Fruit fly (Drosophila melanogaster) whole organism, embryonic: ENCODE data around the gene CG33946.

Source experiments
- Abd-B ChIP-seq: fragments of 200-800 bp; sonication (Bioruptor generic); optimal IDR thresholded peaks from 2 replicates; lab custom pipeline; 2018; ENCODE audit warnings: missing biosample characterization, mild to moderate bottlenecking, missing genetic modification characterization, moderate library complexity
- Atf6 ChIP-seq: fragments of 200-800 bp; sonication (Bioruptor generic); IDR thresholded peaks from 2 replicates; pipeline ENCODE4 v1.3.6; 2022; ENCODE audit warnings: missing biosample characterization, missing genetic modification characterization
- BEAF-32 ChIP-seq: fragments of 200-800 bp; sonication (Bioruptor generic); optimal IDR thresholded peaks from 3 replicates; lab custom pipeline; 2017; ENCODE audit warnings: missing biosample characterization, missing genetic modification characterization, mild to moderate bottlenecking, moderate library complexity, missing genetic modification reagents
- C15 ChIP-seq: fragments of 200-800 bp; sonication (Bioruptor generic); IDR thresholded peaks from 3 replicates; pipeline ENCODE4 v1.3.6; 2022; ENCODE audit warnings: missing biosample characterization, missing genetic modification characterization
- CG1024 ChIP-seq: fragments of 200-800 bp; sonication (Bioruptor generic); IDR thresholded peaks from 2 replicates; pipeline ENCODE4 v1.3.6; 2022; ENCODE audit warnings: missing biosample characterization, missing genetic modification characterization
- CG10431 ChIP-seq: fragments of 200-800 bp; sonication (Bioruptor generic); optimal IDR thresholded peaks from 3 replicates; lab custom pipeline; 2018; ENCODE audit warnings: missing biosample characterization, mild to moderate bottlenecking, missing genetic modification characterization
- CG11456 ChIP-seq: fragments of 200-800 bp; sonication (Bioruptor generic); IDR thresholded peaks from 3 replicates; pipeline ENCODE4 v1.3.6; 2022; ENCODE audit warnings: missing biosample characterization, missing genetic modification characterization
- CG14014 ChIP-seq: fragments of 200-800 bp; sonication (Bioruptor generic); IDR thresholded peaks from 2 replicates; pipeline ENCODE4 v1.3.6; 2022; ENCODE audit warnings: missing biosample characterization, missing genetic modification characterization
- CG14860 ChIP-seq: fragments of 200-800 bp; sonication (Bioruptor generic); IDR thresholded peaks from 3 replicates; pipeline ENCODE4 v1.3.6; 2022; ENCODE audit warnings: missing biosample characterization, missing genetic modification characterization; ENCODE audit not compliant: partially characterized antibody
- CG18011 ChIP-seq: fragments of 200-800 bp; sonication (Bioruptor generic); optimal IDR thresholded peaks from 2 replicates; lab custom pipeline; 2017; ENCODE audit warnings: missing biosample characterization, missing genetic modification characterization, mild to moderate bottlenecking, moderate library complexity, missing genotype
- CG18262 ChIP-seq: fragments of 200-800 bp; optimal IDR thresholded peaks from 3 replicates; lab custom pipeline; 2019; ENCODE audit warnings: missing biosample characterization, mild to moderate bottlenecking, missing genetic modification characterization, moderate library complexity
- CG31441 ChIP-seq: fragments of 200-800 bp; sonication (Bioruptor generic); IDR thresholded peaks from 2 replicates; pipeline ENCODE4 v1.3.6; 2022; ENCODE audit warnings: missing biosample characterization, missing genetic modification characterization
- CG32532 ChIP-seq: fragments of 200-800 bp; sonication (Bioruptor generic); IDR thresholded peaks from 2 replicates; pipeline ENCODE4 v1.3.6; 2022; ENCODE audit warnings: missing biosample characterization, missing genetic modification characterization
- CG3995 ChIP-seq: fragments of 200-800 bp; sonication (Bioruptor generic); optimal IDR thresholded peaks from 3 replicates; lab custom pipeline; 2016; ENCODE audit warnings: missing biosample characterization, missing genetic modification characterization
- CG5180 ChIP-seq: fragments of 200-800 bp; sonication (Bioruptor generic); optimal IDR thresholded peaks from 3 replicates; lab custom pipeline; 2017; ENCODE audit warnings: missing biosample characterization, missing genetic modification characterization, mild to moderate bottlenecking, moderate library complexity, missing genetic modification reagents
- CG6654 ChIP-seq: fragments of 200-800 bp; sonication (Bioruptor generic); optimal IDR thresholded peaks from 2 replicates; lab custom pipeline; 2017; ENCODE audit warnings: missing biosample characterization, mild to moderate bottlenecking, missing genetic modification characterization
- CG7556 ChIP-seq: fragments of 200-800 bp; sonication (Bioruptor generic); optimal IDR thresholded peaks from 2 replicates; lab custom pipeline; 2017; ENCODE audit warnings: missing biosample characterization, mild to moderate bottlenecking, missing genetic modification characterization
- CG7987 ChIP-seq: fragments of 200-800 bp; sonication (Bioruptor generic); optimal IDR thresholded peaks from 2 replicates; lab custom pipeline; 2018; ENCODE audit warnings: missing biosample characterization, mild to moderate bottlenecking, missing genetic modification characterization, moderate library complexity
- CTCF ChIP-seq: fragments of 200-800 bp; sonication (Bioruptor generic); optimal IDR thresholded peaks from 2 replicates; lab custom pipeline; 2017; ENCODE audit warnings: missing biosample characterization, mild to moderate bottlenecking, missing genetic modification characterization, moderate library complexity
- D19A ChIP-seq: fragments of 200-800 bp; optimal IDR thresholded peaks from 3 replicates; lab custom pipeline; 2019; ENCODE audit warnings: missing biosample characterization, mild to moderate bottlenecking, missing genetic modification characterization, moderate library complexity
- Ets97D ChIP-seq: fragments of 200-800 bp; sonication (Bioruptor generic); optimal IDR thresholded peaks from 3 replicates; lab custom pipeline; 2016; ENCODE audit warnings: missing biosample characterization, missing genetic modification characterization
- Gsc ChIP-seq: fragments of 200-800 bp; sonication (Bioruptor generic); IDR thresholded peaks from 2 replicates; pipeline ENCODE4 v1.3.6; 2022; ENCODE audit warnings: missing biosample characterization, missing genetic modification characterization
- HLHmδ ChIP-seq: fragments of 200-800 bp; sonication (Bioruptor generic); optimal IDR thresholded peaks from 2 replicates; lab custom pipeline; 2018; ENCODE audit warnings: missing biosample characterization, mild to moderate bottlenecking, missing genetic modification characterization, moderate library complexity
- HmgD ChIP-seq: fragments of 200-800 bp; sonication (Bioruptor generic); optimal IDR thresholded peaks from 3 replicates; lab custom pipeline; 2016; ENCODE audit warnings: missing biosample characterization, missing genetic modification characterization
- Hr3 ChIP-seq: fragments of 200-800 bp; sonication (Bioruptor generic); optimal IDR thresholded peaks from 3 replicates; lab custom pipeline; 2016; ENCODE audit warnings: missing biosample characterization, missing genetic modification characterization
- Hr78 ChIP-seq, 2 experiments: fragments of 200-800 bp in 1 of 2; fragments of >200 bp in 1 of 2; sonication (Bioruptor generic) in 1 of 2; optimal IDR thresholded peaks; 2 replicates each; lab custom pipeline; 2017 to 2019; ENCODE audit warnings: missing biosample characterization in 2 of 2, missing genetic modification characterization in 2 of 2, mild to moderate bottlenecking in 1 of 2, moderate library complexity in 1 of 2
- Lhr ChIP-seq: fragments of 200-800 bp; sonication (Bioruptor generic); optimal IDR thresholded peaks from 3 replicates; lab custom pipeline; 2017; ENCODE audit warnings: mild to moderate bottlenecking, missing biosample characterization, missing genetic modification reagents, missing genetic modification characterization
- Pdp1 ChIP-seq, 2 experiments: fragments of 200-800 bp; sonication (Bioruptor generic); optimal IDR thresholded peaks; 3 replicates each; lab custom pipeline; 2016; ENCODE audit warnings: missing biosample characterization in 2 of 2, missing genetic modification characterization in 2 of 2, mild to moderate bottlenecking in 1 of 2, moderate library complexity in 1 of 2
- Side ChIP-seq: fragments of 200-800 bp; sonication (Bioruptor generic); optimal IDR thresholded peaks from 2 replicates; lab custom pipeline; 2016; ENCODE audit warnings: missing biosample characterization, missing genetic modification characterization
- Vsx1 ChIP-seq: fragments of 200-800 bp; sonication (Bioruptor generic); optimal IDR thresholded peaks from 2 replicates; lab custom pipeline; 2017; ENCODE audit warnings: missing biosample characterization, mild to moderate bottlenecking, missing genetic modification characterization, missing genetic modification reagents
- ab ChIP-seq: fragments of 200-800 bp; sonication (Bioruptor generic); optimal IDR thresholded peaks from 2 replicates; lab custom pipeline; 2016; ENCODE audit warnings: missing biosample characterization, missing genetic modification characterization
- br ChIP-seq: fragments of >200 bp; optimal IDR thresholded peaks from 2 replicates; lab custom pipeline; 2017
- chn ChIP-seq: fragments of 200-800 bp; sonication (Bioruptor generic); optimal IDR thresholded peaks from 2 replicates; lab custom pipeline; 2016; ENCODE audit warnings: missing biosample characterization, missing genetic modification characterization
- cwo ChIP-seq: fragments of 200-800 bp; sonication (Bioruptor generic); optimal IDR thresholded peaks from 3 replicates; lab custom pipeline; 2017; ENCODE audit warnings: missing biosample characterization, missing genetic modification characterization, mild to moderate bottlenecking, moderate library complexity, missing genetic modification reagents
- fd102C ChIP-seq: fragments of 200-800 bp; sonication (Bioruptor generic); optimal IDR thresholded peaks from 2 replicates; lab custom pipeline; 2018; ENCODE audit warnings: missing biosample characterization, mild to moderate bottlenecking, missing genetic modification characterization, moderate library complexity
- ftz-f1 ChIP-seq: fragments of 200-800 bp; sonication (Bioruptor generic); optimal IDR thresholded peaks from 2 replicates; lab custom pipeline; 2016; ENCODE audit warnings: missing biosample characterization, missing genetic modification characterization
- hbn ChIP-seq: fragments of 200-800 bp; sonication (Bioruptor generic); IDR thresholded peaks from 2 replicates; pipeline ENCODE4 v1.3.6; 2022; ENCODE audit warnings: missing biosample characterization, missing genetic modification characterization; ENCODE audit not compliant: partially characterized antibody
- insv ChIP-seq, 2 experiments: fragments of 200-800 bp; sonication (Bioruptor generic); optimal IDR thresholded peaks; 3 replicates each; lab custom pipeline; 2016 to 2018; ENCODE audit warnings: missing biosample characterization in 2 of 2, missing genetic modification characterization in 2 of 2
- jigr1 ChIP-seq: fragments of 200-800 bp; sonication (Bioruptor generic); IDR thresholded peaks from 3 replicates; pipeline ENCODE4 v1.3.6; 2022; ENCODE audit warnings: missing biosample characterization, missing genetic modification characterization
- maf-S ChIP-seq: fragments of 200-800 bp; sonication (Bioruptor generic); optimal IDR thresholded peaks from 2 replicates; lab custom pipeline; 2016; ENCODE audit warnings: missing biosample characterization, missing genetic modification characterization
- nmo ChIP-seq: fragments of 200-800 bp; sonication (Bioruptor generic); optimal IDR thresholded peaks from 2 replicates; lab custom pipeline; 2018; ENCODE audit warnings: missing biosample characterization, mild to moderate bottlenecking, missing genetic modification characterization, moderate library complexity
- pho ChIP-seq: fragments of 200-800 bp; sonication (Bioruptor generic); optimal IDR thresholded peaks from 2 replicates; lab custom pipeline; 2016; ENCODE audit warnings: missing biosample characterization, missing genetic modification characterization
- ranshi ChIP-seq: fragments of 200-800 bp; sonication (Bioruptor generic); IDR thresholded peaks from 2 replicates; pipeline ENCODE4 v1.3.6; 2022; ENCODE audit warnings: missing biosample characterization, missing genetic modification characterization
- ro ChIP-seq: fragments of 200-800 bp; sonication (Bioruptor generic); IDR thresholded peaks from 2 replicates; pipeline ENCODE4 v1.3.6; 2022; ENCODE audit warnings: missing biosample characterization, missing genetic modification characterization
- scrt ChIP-seq: fragments of 200-800 bp; sonication (Bioruptor generic); optimal IDR thresholded peaks from 2 replicates; lab custom pipeline; 2018; ENCODE audit warnings: missing biosample characterization, mild to moderate bottlenecking, missing genetic modification characterization, moderate library complexity
- sens-2 ChIP-seq: fragments of 200-800 bp; sonication (Bioruptor generic); IDR thresholded peaks from 2 replicates; pipeline ENCODE4 v1.3.6; 2022; ENCODE audit warnings: missing biosample characterization, missing genetic modification characterization
- stwl ChIP-seq: fragments of 200-800 bp; sonication (Bioruptor generic); optimal IDR thresholded peaks from 3 replicates; lab custom pipeline; 2018; ENCODE audit warnings: missing biosample characterization, mild to moderate bottlenecking, missing genetic modification characterization, moderate library complexity
- tio ChIP-seq: fragments of 200-800 bp; sonication (Bioruptor generic); optimal IDR thresholded peaks from 2 replicates; lab custom pipeline; 2017; ENCODE audit warnings: missing biosample characterization, missing genetic modification characterization, inconsistent platforms
- tll ChIP-seq, 2 experiments: fragments of 200-800 bp in 1 of 2; fragments of >200 bp in 1 of 2; sonication (Bioruptor generic) in 1 of 2; optimal IDR thresholded peaks; 2 replicates each; lab custom pipeline; 2017 to 2019; ENCODE audit warnings: missing biosample characterization in 2 of 2, missing genetic modification characterization in 2 of 2, mild to moderate bottlenecking in 1 of 2, moderate library complexity in 1 of 2
- wor ChIP-seq: fragments of 200-800 bp; sonication (Bioruptor generic); IDR thresholded peaks from 2 replicates; pipeline ENCODE4 v1.3.6; 2022; ENCODE audit warnings: missing biosample characterization, missing genetic modification characterization
- zen ChIP-seq: fragments of 200-800 bp; sonication (Bioruptor generic); optimal IDR thresholded peaks from 3 replicates; lab custom pipeline; 2018; ENCODE audit warnings: missing biosample characterization, mild to moderate bottlenecking, missing genetic modification characterization, moderate library complexity

The CG33946 gene

dm6 chr3L:6220187-6220586, at the start of gene CG33946 (continued):
- TF ChIP-seq CG32532 (0 out of 2 replicates have a peak, but pooled peaks have one; percentile 19), zen (tag; lab: Kevin White, UChicago) (no peak), HLHmδ (GFP tag; lab: Kevin White, UChicago) (no peak), CG3995 (no peak), D19A (tag; lab: Kevin White, UChicago) (no peak), jigr1 (GFP tag; lab: Robert Waterston, UW) (no peak), CG11456 (peak; percentile 61; the same call in 1 of the 3 replicates), Ets97D (GFP tag; lab: Kevin White, UChicago) (no peak), Hr3 (GFP tag; lab: Kevin White, UChicago) (peak; percentile 21), chn (GFP tag; lab: Kevin White, UChicago) (peak; percentile 33), BEAF-32 (no peak), Gsc (GFP tag; lab: Robert Waterston, UW) (no peak), tio (GFP tag; lab: Kevin White, UChicago) (no peak), pho (GFP tag; lab: Kevin White, UChicago) (no peak), Side (GFP tag; lab: Kevin White, UChicago) (no peak), hbn (no peak), CG6654 (GFP tag; lab: Kevin White, UChicago) (no peak), nmo (GFP tag; lab: Kevin White, UChicago) (no peak), tll (GFP tag; optimal IDR thresholded peaks at IDR 0.05; lab: Kevin White, UChicago) (no peak)

dm6 chr3L:6173826-6174255, 46.5 kb upstream of the CG33946 start, which contains the start of the genes fmt and CG7376:
Gene fmt (minus strand): TSS chr3L:6173880.
Gene CG7376 (plus strand): TSS chr3L:6174248.
- no peak for TF ChIP-seq C15 (GFP tag; lab: Robert Waterston, UW)
- TF ChIP-seq scrt (GFP tag; lab: Kevin White, UChicago): no peak
- no peak for TF ChIP-seq HmgD (GFP tag; lab: Kevin White, UChicago)
- TF ChIP-seq Vsx1 (GFP tag; lab: Kevin White, UChicago): no peak
- peak; percentile 29 for TF ChIP-seq Lhr (GFP tag; lab: Kevin White, UChicago)
- no peak for TF ChIP-seq CG10431
- TF ChIP-seq wor (GFP tag; lab: Robert Waterston, UW): no peak
- no peak for TF ChIP-seq CG18011
- no peak for TF ChIP-seq Abd-B (GFP tag; lab: Kevin White, UChicago)
- no peak for TF ChIP-seq sens-2 (GFP tag; lab: Robert Waterston, UW)
- TF ChIP-seq CG7987: no peak
- no peak for TF ChIP-seq CG5180 (GFP tag; lab: Kevin White, UChicago)
- no peak for TF ChIP-seq CG14014 (GFP tag; lab: Robert Waterston, UW)
- no peak for TF ChIP-seq maf-S (GFP tag; lab: Kevin White, UChicago)
- no peak for TF ChIP-seq ro (GFP tag; lab: Robert Waterston, UW)
- TF ChIP-seq ftz-f1: no peak
- TF ChIP-seq ab (GFP tag; lab: Kevin White, UChicago): no peak
- no peak for TF ChIP-seq Hr78 (GFP tag; optimal IDR thresholded peaks at IDR 0.05; lab: Kevin White, UChicago)
- TF ChIP-seq stwl: peak; percentile 86
- TF ChIP-seq CG1024 (GFP tag; lab: Robert Waterston, UW): no peak
- no peak for TF ChIP-seq insv (GFP tag; optimal IDR thresholded peaks at IDR 0.05; lab: Kevin White, UChicago)
- TF ChIP-seq ranshi (GFP tag; lab: Robert Waterston, UW): no peak
- no peak for TF ChIP-seq CG7556 (GFP tag; lab: Kevin White, UChicago)
- TF ChIP-seq br (lab: Kevin White, UChicago): no peak
- no peak for TF ChIP-seq CTCF (GFP tag; lab: Kevin White, UChicago)
- TF ChIP-seq CG14860 (GFP tag; lab: Robert Waterston, UW): peak; percentile 89
- no peak for TF ChIP-seq cwo (GFP tag; lab: Kevin White, UChicago)
- TF ChIP-seq Pdp1 (GFP tag; optimal IDR thresholded peaks at IDR 0.05; lab: Kevin White, UChicago): no peak
- no peak for TF ChIP-seq fd102C (GFP tag; lab: Kevin White, UChicago)
- TF ChIP-seq Atf6 (GFP tag; lab: Robert Waterston, UW): no peak
- no peak for TF ChIP-seq tll (GFP tag; optimal IDR thresholded peaks at IDR 0.05; lab: Kevin White, UChicago)
- TF ChIP-seq CG31441 (GFP tag; lab: Robert Waterston, UW): no peak
- TF ChIP-seq CG18262 (tag; lab: Kevin White, UChicago): no peak
